Fruit fly (Drosophila melanogaster): ENCODE data around the gene alphaTub84B.

DNA sequence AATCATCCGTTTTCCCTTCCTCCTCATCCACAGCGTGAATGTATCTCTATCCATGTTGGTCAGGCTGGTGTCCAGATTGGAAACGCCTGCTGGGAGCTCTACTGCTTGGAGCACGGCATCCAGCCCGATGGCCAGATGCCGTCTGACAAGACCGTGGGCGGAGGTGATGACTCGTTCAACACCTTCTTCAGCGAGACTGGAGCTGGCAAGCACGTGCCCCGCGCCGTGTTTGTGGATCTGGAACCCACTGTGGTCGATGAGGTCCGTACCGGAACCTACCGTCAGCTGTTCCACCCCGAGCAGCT lies 754 bp downstream of the alphaTub84B start:
- TF ChIP-seq Blimp-1 (GFP tag; optimal IDR thresholded peaks at IDR 0.05) (no peak), OdsH (GFP tag; optimal IDR thresholded peaks at IDR 0.05) (no peak), pdm3 (GFP tag; optimal IDR thresholded peaks at IDR 0.05) (no peak), Eip78C (GFP tag) (no peak), CG11762 (GFP tag; optimal IDR thresholded peaks at IDR 0.05; ENCODE audit: insufficient read depth) (no peak), CG16779 (tag; optimal IDR thresholded peaks at IDR 0.05) (no peak), ss (GFP tag; optimal IDR thresholded peaks at IDR 0.05) (no peak), CG4318 (GFP tag; optimal IDR thresholded peaks at IDR 0.05) (no peak), vri (GFP tag; optimal IDR thresholded peaks at IDR 0.05) (no peak), CG6854 (GFP tag; optimal IDR thresholded peaks at IDR 0.05) (no peak), Ets21C (GFP tag; optimal IDR thresholded peaks at IDR 0.05) (no peak), dsx (GFP tag; optimal IDR thresholded peaks at IDR 0.05; ENCODE audit: poor library complexity, severe bottlenecking) (no peak), Eip75B (GFP tag; optimal IDR thresholded peaks at IDR 0.05) (no peak), CG6276 (GFP tag; optimal IDR thresholded peaks at IDR 0.05) (no peak)

Measured in whole organism, prepupa.